Fruit fly (Drosophila melanogaster): Measurements from ENCODE around the gene oc.

DNA sequence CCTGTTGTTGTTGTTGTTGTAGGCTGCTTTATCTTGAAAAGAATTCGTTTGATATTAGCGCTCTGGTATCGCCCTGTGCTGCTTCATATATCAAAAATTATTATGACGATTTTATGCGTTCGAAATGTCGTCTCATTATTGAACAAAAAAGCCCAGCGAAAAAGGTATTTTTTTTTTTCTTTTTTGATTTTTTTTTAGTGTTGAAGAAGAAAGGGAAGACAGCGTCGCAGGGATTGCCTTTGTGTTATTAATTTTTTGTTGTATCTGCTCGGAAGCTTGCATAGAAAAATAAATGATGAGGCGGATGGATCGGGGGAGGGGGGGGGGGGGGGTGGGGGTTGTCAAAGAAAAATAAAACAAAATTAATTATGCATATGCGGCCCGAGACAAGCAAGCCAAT lies 11.8 kb upstream of the oc start:
- no peak for TF ChIP-seq h (optimal IDR thresholded peaks at IDR 0.05)
- TF ChIP-seq Sin3A (optimal IDR thresholded peaks at IDR 0.05): no peak
- no peak for TF ChIP-seq insv (optimal IDR thresholded peaks at IDR 0.05)
- TF ChIP-seq ttk (optimal IDR thresholded peaks at IDR 0.05): no peak

All from Kc167 (cell line).